Worm (Caenorhabditis elegans) whole organism, early embryonic: Measurements from ENCODE around the gene srh-27.

ENCODE experiments used
- B0310.2 ChIP-seq: sonication (generic microtip); optimal IDR thresholded peaks from 2 replicates; lab custom pipeline; 2016; ENCODE audit warnings: mild to moderate bottlenecking, missing genetic modification characterization, missing compliant biosample characterization
- F13C5.2 ChIP-seq: sonication (generic microtip); optimal IDR thresholded peaks from 2 replicates; lab custom pipeline; 2017; ENCODE audit warnings: mild to moderate bottlenecking, missing genetic modification characterization, inconsistent platforms, missing compliant biosample characterization
- aly-1 ChIP-seq: sonication (generic microtip); optimal IDR thresholded peaks from 2 replicates; lab custom pipeline; 2016; ENCODE audit warnings: missing genetic modification characterization, missing compliant biosample characterization
- ama-1 ChIP-seq: fragments of 150-350 bp; optimal IDR thresholded peaks from 2 replicates; lab custom pipeline; 2014
- ceh-13 ChIP-seq: fragments of 200-800 bp; sonication (Bioruptor generic); optimal IDR thresholded peaks from 2 replicates; lab custom pipeline; 2018; ENCODE audit warnings: mild to moderate bottlenecking, missing genetic modification characterization, missing compliant biosample characterization
- ceh-36 ChIP-seq: sonication (generic microtip); optimal IDR thresholded peaks from 2 replicates; lab custom pipeline; 2016; ENCODE audit warnings: missing genetic modification characterization, inconsistent platforms, missing compliant biosample characterization
- ets-7 ChIP-seq: sonication (generic microtip); optimal IDR thresholded peaks from 2 replicates; lab custom pipeline; 2016; ENCODE audit warnings: missing genotype, missing genetic modification characterization, missing compliant biosample characterization
- flt-1 ChIP-seq: fragments of 200-800 bp; sonication (Bioruptor generic); IDR thresholded peaks from 2 replicates; pipeline ENCODE4 v1.3.6; 2022; ENCODE audit warnings: missing genetic modification characterization, missing compliant biosample characterization
- hmbx-1 ChIP-seq: sonication (generic microtip); optimal IDR thresholded peaks from 2 replicates; lab custom pipeline; 2016; ENCODE audit warnings: mild to moderate bottlenecking, missing genetic modification characterization, missing compliant biosample characterization
- hmg-4 ChIP-seq: fragments of 200-800 bp; sonication (Bioruptor generic); optimal IDR thresholded peaks from 2 replicates; lab custom pipeline; 2018; ENCODE audit warnings: mild to moderate bottlenecking, missing genetic modification characterization, missing compliant biosample characterization
- hnd-1 ChIP-seq: sonication (generic microtip); optimal IDR thresholded peaks from 2 replicates; lab custom pipeline; 2016; ENCODE audit warnings: missing genetic modification characterization, missing compliant biosample characterization
- pes-1 ChIP-seq: fragments of 200-800 bp; sonication (Bioruptor generic); IDR thresholded peaks from 2 replicates; pipeline ENCODE4 v1.3.6; 2022; ENCODE audit warnings: missing genetic modification reagents, missing genetic modification characterization, missing compliant biosample characterization
- scrt-1 ChIP-seq: fragments of 200-800 bp; sonication (Bioruptor generic); IDR thresholded peaks from 2 replicates; pipeline ENCODE4 v1.3.6; 2022; ENCODE audit warnings: missing genetic modification characterization, missing compliant biosample characterization
- sea-1 ChIP-seq: fragments of 200-800 bp; sonication (Bioruptor generic); conservative IDR thresholded peaks from 2 replicates; pipeline ENCODE4 v1.3.6; 2022; ENCODE audit warnings: missing genetic modification characterization, missing compliant biosample characterization
- tbx-11 ChIP-seq: fragments of 200-800 bp; sonication (Bioruptor generic); IDR thresholded peaks from 2 replicates; pipeline ENCODE4 v1.3.6; 2022; ENCODE audit warnings: missing genetic modification characterization, missing compliant biosample characterization
- tbx-37 ChIP-seq: fragments of 200-800 bp; sonication (Bioruptor generic); conservative IDR thresholded peaks from 2 replicates; pipeline ENCODE4 v1.3.6; 2022; ENCODE audit warnings: missing genetic modification reagents, missing genetic modification characterization, missing compliant biosample characterization
- tra-4 ChIP-seq: sonication (generic microtip); optimal IDR thresholded peaks from 2 replicates; lab custom pipeline; 2017; ENCODE audit warnings: missing genetic modification characterization, missing compliant biosample characterization

The srh-27 gene

DNA sequence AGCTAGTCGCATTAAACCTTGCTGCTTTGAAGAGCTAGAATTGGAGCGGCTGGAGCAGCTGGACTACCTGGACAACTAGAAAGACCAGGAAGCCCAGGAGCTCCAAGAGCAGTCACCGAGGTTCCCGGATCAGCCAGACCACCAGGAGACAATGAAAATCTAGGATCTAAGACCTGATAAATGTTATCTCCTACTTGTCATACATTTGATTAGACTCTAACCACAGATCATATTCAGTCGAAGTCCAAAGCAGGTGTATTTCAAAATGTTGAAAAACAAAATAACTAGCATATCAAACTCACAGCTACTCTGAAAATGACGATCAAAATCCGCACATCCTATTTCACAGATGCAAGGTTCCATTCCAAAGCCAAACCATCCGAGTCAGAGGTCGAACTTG is 43.6 kb downstream of the srh-27 start, which contains the start of gene srz-6:
TSS of gene srz-6 (plus strand) at position 301 of the 400 bp plus-strand sequence.
- TF ChIP-seq hmbx-1 (tag; lab: Kevin White, UChicago), result no peak
- TF ChIP-seq B0310.2, result no peak
- TF ChIP-seq pes-1, result no peak
- no peak for TF ChIP-seq hnd-1 (tag; lab: Kevin White, UChicago)
- no peak for TF ChIP-seq ama-1 (lab: Kevin White, UChicago)
- no peak for TF ChIP-seq sea-1
- no peak for TF ChIP-seq ceh-13 (GFP tag; lab: Kevin White, UChicago)
- TF ChIP-seq ets-7, result no peak
- TF ChIP-seq aly-1 (tag; lab: Kevin White, UChicago), result no peak
- TF ChIP-seq scrt-1, result no peak
- TF ChIP-seq F13C5.2 (tag; lab: Kevin White, UChicago), result no peak
- no peak for TF ChIP-seq flt-1 (GFP tag; lab: Robert Waterston, UW)
- no peak for TF ChIP-seq tra-4
- no peak for TF ChIP-seq hmg-4 (GFP tag; lab: Kevin White, UChicago)
- no peak for TF ChIP-seq ceh-36 (tag; lab: Kevin White, UChicago)
- TF ChIP-seq tbx-37, result no peak
- no peak for TF ChIP-seq tbx-11 (GFP tag; lab: Robert Waterston, UW)

- TF ChIP-seq aly-1 (tag; lab: Kevin White, UChicago) (no peak), ceh-13 (GFP tag; lab: Kevin White, UChicago) (no peak), sea-1 (no peak), tra-4 (no peak), pes-1 (no peak)
Observed at ce11 chrII:12494067-12494477, 45.7 kb downstream of the srh-27 start.

- peak; percentile 95 for TF ChIP-seq F13C5.2 (tag; lab: Kevin White, UChicago)
- peak; percentile 97 for TF ChIP-seq tbx-11 (GFP tag; lab: Robert Waterston, UW)
- TF ChIP-seq tbx-37, result peak; percentile 98
- TF ChIP-seq ets-7, result peak; percentile 93
- peak; percentile 98 for TF ChIP-seq scrt-1
- TF ChIP-seq hmbx-1 (tag; lab: Kevin White, UChicago), result peak; percentile 79
- peak; percentile 98 for TF ChIP-seq pes-1
- peak; percentile 91 for TF ChIP-seq B0310.2
- TF ChIP-seq aly-1 (tag; lab: Kevin White, UChicago), result peak; percentile 90
- TF ChIP-seq tra-4, result peak; percentile 85
- TF ChIP-seq ceh-36 (tag; lab: Kevin White, UChicago), result peak; percentile 94
- TF ChIP-seq flt-1 (GFP tag; lab: Robert Waterston, UW), result peak; percentile 98
- TF ChIP-seq hmg-4 (GFP tag; lab: Kevin White, UChicago), result peak; percentile 92
- TF ChIP-seq hnd-1 (tag; lab: Kevin White, UChicago), result peak; percentile 88
- TF ChIP-seq ama-1 (lab: Kevin White, UChicago), result no peak
- TF ChIP-seq sea-1, result peak; percentile 95
- peak; percentile 84 for TF ChIP-seq ceh-13 (GFP tag; lab: Kevin White, UChicago)
Observed at ce11 chrII:12494556-12495131, 46.3 kb downstream of the srh-27 start, which contains the start of gene col-85. TSS of gene col-85 (minus strand) at chrII:12495095.

DNA sequence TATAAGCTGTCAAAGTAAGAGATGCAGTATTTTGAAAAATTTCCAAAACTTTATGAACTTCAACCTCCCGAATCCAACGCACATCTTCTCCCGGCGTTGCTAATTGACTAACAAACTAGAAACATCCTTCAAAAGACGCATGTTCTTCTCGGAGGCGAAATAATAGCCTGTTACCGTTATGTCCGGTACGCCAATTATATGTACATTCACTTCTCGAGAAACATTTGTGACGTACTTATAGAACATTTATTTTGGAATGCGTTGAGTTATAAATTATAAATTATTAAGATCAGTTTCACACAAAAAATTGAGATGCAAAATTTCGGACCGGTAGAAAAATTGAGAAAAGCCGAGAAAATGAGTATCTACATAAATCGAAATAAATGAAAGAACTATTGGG is 48.6 kb downstream of the srh-27 start, which contains the start of gene T21B4.3:
TSS of gene T21B4.3 (minus strand) at position 101 of the 400 bp plus-strand sequence.
- TF ChIP-seq ets-7, result no peak
- no peak for TF ChIP-seq ama-1 (lab: Kevin White, UChicago)
